Worm (Caenorhabditis elegans): Measurements from ENCODE around the gene Y41D4B.4.

- TF ChIP-seq nhr-90 (tag; optimal IDR thresholded peaks at IDR 0.05): no peak
- no peak for TF ChIP-seq mel-28 (tag; optimal IDR thresholded peaks at IDR 0.05; ENCODE audit: borderline replicate concordance)
- TF ChIP-seq F49E8.2 (tag; optimal IDR thresholded peaks at IDR 0.05; ENCODE audit: insufficient read depth): no peak
- peak; percentile 39 for TF ChIP-seq snpc-4 (GFP tag; optimal IDR thresholded peaks at IDR 0.05)
- peak in 2 of 4 experiments; percentile 47 to 71 for TF ChIP-seq snpc-4 (tag; optimal IDR thresholded peaks at IDR 0.05)
- no peak for TF ChIP-seq Y67H2A.10 (GFP tag; conservative IDR thresholded peaks at IDR 0.05)
These were observed 31.2 kb upstream of the Y41D4B.4 start for ce11 chrIV:1628730-1629129.

Measured in whole organism, young adult.